Worm (Caenorhabditis elegans) whole organism, L1 larva: Measurements from ENCODE around the gene kqt-1.

Experiments
- C34B4.2 ChIP-seq: sonication (generic microtip); optimal IDR thresholded peaks from 2 replicates; lab custom pipeline; 2017; ENCODE audit warnings: mild to moderate bottlenecking, missing genetic modification characterization, missing compliant biosample characterization
- aly-2 ChIP-seq: fragments of 150-350 bp; optimal IDR thresholded peaks from 2 replicates; lab custom pipeline; 2014; ENCODE audit warnings: missing biosample characterization, missing genetic modification characterization
- ceh-88 ChIP-seq: fragments of 200-800 bp; sonication (Bioruptor generic); IDR thresholded peaks from 2 replicates; pipeline ENCODE4 v1.3.6; 2022; ENCODE audit warnings: missing genetic modification characterization, missing compliant biosample characterization
- ces-1 ChIP-seq: fragments of 150-350 bp; optimal IDR thresholded peaks from 2 replicates; lab custom pipeline; 2014; ENCODE audit warnings: missing biosample characterization, missing genetic modification reagents, missing genetic modification characterization
- lsy-2 ChIP-seq, 2 experiments: fragments of 150-350 bp; optimal IDR thresholded peaks; 2 replicates each; lab custom pipeline; 2014; ENCODE audit warnings: missing biosample characterization in 2 of 2, missing genetic modification characterization in 2 of 2
- nhr-12 ChIP-seq: sonication (generic microtip); optimal IDR thresholded peaks from 2 replicates; lab custom pipeline; 2017; ENCODE audit warnings: missing biosample characterization, missing genetic modification characterization
- snpc-4 ChIP-seq: fragments of 150-350 bp; optimal IDR thresholded peaks from 2 replicates; lab custom pipeline; 2014; ENCODE audit warnings: missing biosample characterization, missing genetic modification characterization
- zip-4 ChIP-seq: fragments of 200-800 bp; sonication (Bioruptor generic); optimal IDR thresholded peaks from 2 replicates; lab custom pipeline; 2018; ENCODE audit warnings: mild to moderate bottlenecking, missing genetic modification characterization, moderate library complexity, missing compliant biosample characterization

DNA sequence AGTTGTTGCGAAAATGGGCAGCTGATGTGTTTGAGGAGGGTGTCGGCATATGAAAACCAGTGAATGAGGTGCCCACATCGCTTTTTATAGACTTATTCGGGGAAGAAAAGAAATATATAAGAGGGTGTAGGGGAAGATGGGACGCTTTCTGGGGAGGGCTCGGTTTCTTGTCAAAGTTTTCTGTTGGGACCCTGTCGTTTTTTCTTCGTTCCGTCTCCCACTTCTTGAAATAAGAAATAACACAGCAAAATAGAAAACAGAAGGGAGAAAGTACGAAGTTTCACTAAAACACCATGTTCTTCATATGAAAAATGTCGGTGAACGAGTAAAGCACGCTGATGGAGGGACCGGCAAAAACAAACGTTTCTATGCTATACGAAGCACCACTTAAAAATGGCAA, 49.2 kb upstream of the kqt-1 start, which contains the start of gene dop-3:
- TF ChIP-seq C34B4.2 (tag; lab: Kevin White, UChicago): no peak
- TF ChIP-seq ceh-88 (GFP tag; lab: Robert Waterston, UW): no peak
- no peak for TF ChIP-seq aly-2
- TF ChIP-seq nhr-12: no peak
- no peak for TF ChIP-seq zip-4 (GFP tag; lab: Kevin White, UChicago)
- no peak for TF ChIP-seq snpc-4 (tag; lab: Kevin White, UChicago)
- no peak for TF ChIP-seq ces-1 (GFP tag; lab: Kevin White, UChicago)
- no peak for TF ChIP-seq lsy-2 (tag; optimal IDR thresholded peaks at IDR 0.05; lab: Kevin White, UChicago)
